Worm (Caenorhabditis elegans): ENCODE results near the gene srt-35.
"Not testable (repeated sequence)": the region's sequence is repeated elsewhere in the genome, so short reads cannot be mapped to it uniquely, and the experiment has no call there.

DNA sequence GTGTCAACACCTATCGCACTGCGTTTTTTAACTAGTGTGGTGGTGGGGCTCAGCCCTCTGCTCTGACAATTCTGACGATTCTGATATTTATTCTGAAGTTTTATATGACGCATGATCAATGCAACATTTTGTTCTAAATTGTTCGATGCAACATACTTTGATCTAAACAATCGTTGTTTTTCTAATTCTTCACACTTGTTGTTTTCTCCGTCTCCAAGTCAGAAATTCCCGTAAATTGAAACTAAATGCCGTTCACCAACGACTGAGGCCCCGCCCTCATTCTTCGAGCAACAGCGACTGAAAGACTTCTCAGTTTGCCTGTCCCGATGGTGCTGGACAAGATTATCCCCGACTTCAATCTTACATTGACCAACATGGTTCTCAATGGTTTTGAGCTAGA is 20.3 kb upstream of the srt-35 start, which contains the start of gene srt-19:
- not testable (repeated sequence) for TF ChIP-seq fkh-10 (GFP tag; optimal IDR thresholded peaks at IDR 0.05); aly-2 (tag; optimal IDR thresholded peaks at IDR 0.05); egl-27 (tag; optimal IDR thresholded peaks at IDR 0.05); F49E8.2 (tag; optimal IDR thresholded peaks at IDR 0.05; ENCODE audit: borderline replicate concordance); snpc-4 (tag; optimal IDR thresholded peaks at IDR 0.05); unc-62 (GFP tag; optimal IDR thresholded peaks at IDR 0.05 in 1 of 2); unc-62 (tag; optimal IDR thresholded peaks at IDR 0.05)

Data from whole organism, L4 larva.